Worm (Caenorhabditis elegans) whole organism, mixed stage, embryonic: ENCODE measurements around the gene ZK899.3.

Source experiments
- ceh-43 ChIP-seq: fragments of 200-800 bp; sonication (Bioruptor generic); optimal IDR thresholded peaks from 2 replicates; lab custom pipeline; 2018; ENCODE audit warnings: mild to moderate bottlenecking, missing genetic modification characterization, moderate library complexity, missing compliant biosample characterization
- cnd-1 ChIP-seq: fragments of 200-800 bp; sonication (Bioruptor generic); optimal IDR thresholded peaks from 2 replicates; lab custom pipeline; 2018; ENCODE audit warnings: mild to moderate bottlenecking, missing genetic modification characterization, missing compliant biosample characterization
- elt-1 ChIP-seq: sonication (generic microtip); optimal IDR thresholded peaks from 2 replicates; lab custom pipeline; 2017; ENCODE audit warnings: missing genetic modification characterization, mild to moderate bottlenecking, missing compliant biosample characterization, antibody characterized with exemption, moderate library complexity, borderline replicate concordance; ENCODE audit not compliant: insufficient read depth
- elt-3 ChIP-seq: fragments of 150-350 bp; optimal IDR thresholded peaks from 2 replicates; lab custom pipeline; 2014; ENCODE audit warnings: missing biosample characterization, missing genetic modification characterization
- lin-32 ChIP-seq: fragments of 200-800 bp; sonication (Bioruptor generic); optimal IDR thresholded peaks from 2 replicates; lab custom pipeline; 2018; ENCODE audit warnings: mild to moderate bottlenecking, missing genetic modification characterization, missing compliant biosample characterization
- mep-1 ChIP-seq: fragments of 150-350 bp; optimal IDR thresholded peaks from 2 replicates; lab custom pipeline; 2017; ENCODE audit warnings: missing biosample characterization, missing genetic modification reagents, missing genetic modification characterization, inconsistent platforms
- nhr-76 ChIP-seq: sonication (generic microtip); optimal IDR thresholded peaks from 2 replicates; lab custom pipeline; 2017; ENCODE audit warnings: missing biosample characterization, missing genetic modification characterization
- snpc-4 ChIP-seq: fragments of 150-350 bp; optimal IDR thresholded peaks from 2 replicates; lab custom pipeline; 2014; ENCODE audit warnings: missing biosample characterization, missing genetic modification characterization
- sptf-1 ChIP-seq: sonication (generic microtip); optimal IDR thresholded peaks from 2 replicates; lab custom pipeline; 2017; ENCODE audit warnings: mild to moderate bottlenecking, missing genetic modification characterization, moderate library complexity, missing compliant biosample characterization
- unc-39 ChIP-seq: fragments of 150-350 bp; optimal IDR thresholded peaks from 2 replicates; lab custom pipeline; 2014; ENCODE audit warnings: missing biosample characterization, missing genetic modification characterization
- unc-62 ChIP-seq: fragments of 150-350 bp; optimal IDR thresholded peaks from 2 replicates; lab custom pipeline; 2014; ENCODE audit warnings: missing biosample characterization, missing genetic modification reagents, missing genetic modification characterization
- ztf-11 ChIP-seq: fragments of 150-350 bp; optimal IDR thresholded peaks from 2 replicates; lab custom pipeline; 2014; ENCODE audit warnings: missing biosample characterization, missing genetic modification characterization

- TF ChIP-seq mep-1 (no peak), nhr-76 (tag; lab: Kevin White, UChicago) (no peak), cnd-1 (tag; lab: Kevin White, UChicago) (no peak), elt-1 (tag; lab: Kevin White, UChicago) (no peak), elt-3 (tag; lab: Kevin White, UChicago) (no peak), snpc-4 (tag; lab: Kevin White, UChicago) (no peak), sptf-1 (no peak), ceh-43 (GFP tag; lab: Kevin White, UChicago) (no peak), unc-39 (no peak), ztf-11 (tag; lab: Kevin White, UChicago) (no peak), lin-32 (GFP tag; lab: Kevin White, UChicago) (no peak), unc-62 (no peak)
These were observed 3.6 kb upstream of the ZK899.3 start, which contains the start of gene ZK899.7 for ce11 chrX:9449330-9449729.
